Worm (Caenorhabditis elegans): Measurements from ENCODE around the gene C04E6.13.

C04E6.13 gene

ce11 chrV:5917707-5918106 lies 5.2 kb downstream of the C04E6.13 start, which contains the start of gene lrpr-1 (continued):
- TF ChIP-seq nhr-76 (tag; optimal IDR thresholded peaks at IDR 0.05): no peak
- no peak for TF ChIP-seq lin-15B (tag; optimal IDR thresholded peaks at IDR 0.05)
- 0 out of 2 replicates have a peak, but pooled peaks have one; percentile 18 for TF ChIP-seq ceh-44 (GFP tag; IDR thresholded peaks at IDR 0.05)
- peak; percentile 30 for TF ChIP-seq jun-1 (tag; optimal IDR thresholded peaks at IDR 0.05)
- TF ChIP-seq madf-9 (GFP tag; conservative IDR thresholded peaks at IDR 0.05): peak; percentile 85
- TF ChIP-seq spr-3 (GFP tag; optimal IDR thresholded peaks at IDR 0.05): no peak
- 0 out of 2 replicates have a peak, but pooled peaks have one; percentile 49 for TF ChIP-seq mxl-2 (GFP tag; conservative IDR thresholded peaks at IDR 0.05)
- TF ChIP-seq zip-11 (GFP tag; IDR thresholded peaks at IDR 0.05): no peak
- TF ChIP-seq F37D6.2 (tag; optimal IDR thresholded peaks at IDR 0.05): no peak
- peak; percentile 97 for TF ChIP-seq ZK337.2 (GFP tag; IDR thresholded peaks at IDR 0.05)
- TF ChIP-seq egl-43 (GFP tag; IDR thresholded peaks at IDR 0.05): no peak
- TF ChIP-seq ces-1 (GFP tag; optimal IDR thresholded peaks at IDR 0.05): no peak
- peak; percentile 52 for TF ChIP-seq hlh-30 (tag; optimal IDR thresholded peaks at IDR 0.05; ENCODE audit: insufficient read depth)
- TF ChIP-seq mdt-29 (GFP tag; IDR thresholded peaks at IDR 0.05): 0 out of 2 replicates have a peak, but pooled peaks have one; percentile 23
- TF ChIP-seq set-16 (GFP tag; IDR thresholded peaks at IDR 0.05): no peak
- TF ChIP-seq arid-1 (GFP tag; conservative IDR thresholded peaks at IDR 0.05): no peak
- TF ChIP-seq nhr-6 (tag; optimal IDR thresholded peaks at IDR 0.05): peak; percentile 75
- peak; percentile 43 for TF ChIP-seq nhr-11 (tag; optimal IDR thresholded peaks at IDR 0.05)
- no peak for TF ChIP-seq dmd-6 (GFP tag; IDR thresholded peaks at IDR 0.05)
- no peak for TF ChIP-seq attf-4 (tag; optimal IDR thresholded peaks at IDR 0.05)
- TF ChIP-seq aly-2 (tag; optimal IDR thresholded peaks at IDR 0.05): no peak
- TF ChIP-seq F49E8.2 (tag; optimal IDR thresholded peaks at IDR 0.05; ENCODE audit: borderline replicate concordance): peak; percentile 52
- TF ChIP-seq madf-5 (GFP tag; IDR thresholded peaks at IDR 0.05): 0 out of 4 replicates have a peak, but pooled peaks of 1 of the 2 experiments have one; percentile 81
- TF ChIP-seq F44E2.7 (GFP tag; IDR thresholded peaks at IDR 0.05): no peak
- TF ChIP-seq F26F4.8 (GFP tag; conservative IDR thresholded peaks at IDR 0.05): no peak
- TF ChIP-seq aha-1 (tag): peak; percentile 84
- no peak for TF ChIP-seq lin-38 (GFP tag; IDR thresholded peaks at IDR 0.05)

- TF ChIP-seq sdz-12 (GFP tag; optimal IDR thresholded peaks at IDR 0.05): no peak
- TF ChIP-seq ZK337.2 (GFP tag; IDR thresholded peaks at IDR 0.05): no peak
- no peak for TF ChIP-seq ama-1 (optimal IDR thresholded peaks at IDR 0.05)
- no peak for TF ChIP-seq set-16 (GFP tag; IDR thresholded peaks at IDR 0.05)
Observed at ce11 chrV:5919887-5920286, 7.4 kb downstream of the C04E6.13 start, which contains the start of gene C04E6.12. TSS of gene C04E6.12 (minus strand) at chrV:5919987.

ce11 chrV:5921761-5922160 lies 9.2 kb downstream of the C04E6.13 start:
- TF ChIP-seq nhr-48 (tag; optimal IDR thresholded peaks at IDR 0.05) (no peak), set-16 (GFP tag; IDR thresholded peaks at IDR 0.05) (no peak), nhr-42 (GFP tag; IDR thresholded peaks at IDR 0.05) (no peak), nhr-77 (tag; optimal IDR thresholded peaks at IDR 0.05) (no peak), R02D3.7 (tag; optimal IDR thresholded peaks at IDR 0.05) (no peak), ztf-11 (tag; optimal IDR thresholded peaks at IDR 0.05) (no peak), ceh-44 (GFP tag; IDR thresholded peaks at IDR 0.05) (no peak), egl-27 (tag; optimal IDR thresholded peaks at IDR 0.05) (no peak), unc-62 (GFP tag; optimal IDR thresholded peaks at IDR 0.05 in 1 of 2) (no peak), unc-62 (tag; optimal IDR thresholded peaks at IDR 0.05) (no peak), T20F7.1 (GFP tag; optimal IDR thresholded peaks at IDR 0.05) (no peak), ctbp-1 (GFP tag; IDR thresholded peaks at IDR 0.05) (no peak), rbr-2 (tag; optimal IDR thresholded peaks at IDR 0.05) (no peak), snpc-1.2 (GFP tag; IDR thresholded peaks at IDR 0.05) (no peak), aly-2 (tag; optimal IDR thresholded peaks at IDR 0.05) (no peak), hmg-1.1 (GFP tag; IDR thresholded peaks at IDR 0.05) (no peak), mxl-3 (GFP tag; optimal IDR thresholded peaks at IDR 0.05) (no peak), arid-1 (GFP tag; conservative IDR thresholded peaks at IDR 0.05) (no peak), ceh-82 (tag; optimal IDR thresholded peaks at IDR 0.05) (no peak), dmd-8 (GFP tag; IDR thresholded peaks at IDR 0.05) (no peak), zip-2 (tag; optimal IDR thresholded peaks at IDR 0.05) (no peak)

All from whole organism, L4 larva.